Worm (Caenorhabditis elegans): ENCODE results near the gene ubc-23.

ce11 chrX:8843988-8844387, at the start of gene ubc-23:
- TF ChIP-seq him-1 (tag; optimal IDR thresholded peaks at IDR 0.05) (no peak), dao-5 (tag; optimal IDR thresholded peaks at IDR 0.05) (no peak), W03F9.2 (tag; optimal IDR thresholded peaks at IDR 0.05) (no peak)
